Fruit fly (Drosophila melanogaster): ENCODE data around the gene CG31898.

CG31898 gene

DNA sequence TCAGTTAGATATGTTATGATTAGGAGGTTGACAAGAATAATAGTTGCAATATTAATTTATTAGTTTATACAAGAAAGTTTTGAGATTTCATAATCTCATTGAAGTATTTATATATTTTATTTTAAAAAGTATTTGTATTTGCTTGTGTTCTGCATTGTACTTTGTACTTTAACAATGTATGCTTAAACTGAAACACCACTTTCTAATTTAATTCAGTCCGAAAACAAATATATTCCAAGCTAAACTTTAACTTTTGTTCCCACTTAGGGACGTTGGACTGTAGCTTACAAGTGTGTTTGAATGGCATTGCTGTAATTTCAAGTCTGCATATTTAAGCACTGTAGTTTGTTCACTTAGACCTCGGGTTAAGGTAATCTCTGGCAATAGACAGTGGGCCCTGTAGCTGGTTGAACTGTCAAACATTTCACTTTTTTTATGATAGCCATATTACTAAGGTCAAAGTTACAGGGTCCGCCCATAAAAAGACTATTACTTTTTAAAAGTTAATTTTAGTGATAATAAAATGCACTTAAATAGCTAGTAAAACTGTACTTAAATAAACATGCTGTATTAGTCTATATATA lies 28.8 kb upstream of the CG31898 start:
- TF ChIP-seq CG8478 (optimal IDR thresholded peaks at IDR 0.05), result no peak
- no peak for TF ChIP-seq CTCF (optimal IDR thresholded peaks at IDR 0.05)

DNA sequence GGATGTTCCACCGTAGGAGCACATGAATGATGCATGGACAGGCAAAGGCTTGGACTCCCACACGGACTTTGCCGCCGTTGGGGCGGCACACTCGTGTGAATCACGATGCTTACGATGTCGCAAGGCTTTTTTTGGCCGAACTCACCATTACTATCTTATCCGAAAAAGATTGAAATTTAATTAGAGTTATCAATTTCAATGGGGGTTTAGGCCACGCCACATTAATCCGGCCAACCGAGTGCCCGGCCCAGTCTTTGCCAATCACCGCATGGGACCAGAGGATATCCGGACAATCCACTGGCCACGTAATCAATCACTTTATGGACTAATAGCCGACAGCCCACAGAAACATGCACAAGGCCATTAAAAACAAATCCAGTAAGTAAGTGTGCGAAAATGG lies 28.0 kb upstream of the CG31898 start:
- no peak for TF ChIP-seq CTCF (optimal IDR thresholded peaks at IDR 0.05)
- no peak for TF ChIP-seq CG8478 (optimal IDR thresholded peaks at IDR 0.05)

DNA sequence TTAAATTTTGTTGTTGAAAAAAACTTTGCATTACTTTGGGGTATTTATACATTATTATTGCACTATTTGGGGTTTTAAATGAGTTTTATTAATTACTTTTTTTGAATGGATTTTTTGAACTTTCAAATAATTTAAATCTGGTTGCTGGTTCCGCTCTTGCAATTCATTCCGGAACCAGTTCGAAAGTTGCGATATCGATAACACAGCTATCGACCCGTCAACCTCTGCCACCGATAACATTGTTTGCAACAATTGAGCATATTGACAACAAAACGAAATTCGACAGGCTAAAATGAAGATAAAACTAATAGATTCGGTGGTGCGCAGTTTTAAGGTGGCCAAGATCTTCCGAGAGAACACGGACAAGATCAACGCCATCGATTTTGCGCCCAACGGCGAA lies 26.0 kb upstream of the CG31898 start, which contains the start of gene Wdr82:
TSS of gene Wdr82 (plus strand) at position 227 of the 400 bp plus-strand sequence.
- no peak for TF ChIP-seq CG8478 (optimal IDR thresholded peaks at IDR 0.05)
- no peak for TF ChIP-seq CTCF (optimal IDR thresholded peaks at IDR 0.05)

DNA sequence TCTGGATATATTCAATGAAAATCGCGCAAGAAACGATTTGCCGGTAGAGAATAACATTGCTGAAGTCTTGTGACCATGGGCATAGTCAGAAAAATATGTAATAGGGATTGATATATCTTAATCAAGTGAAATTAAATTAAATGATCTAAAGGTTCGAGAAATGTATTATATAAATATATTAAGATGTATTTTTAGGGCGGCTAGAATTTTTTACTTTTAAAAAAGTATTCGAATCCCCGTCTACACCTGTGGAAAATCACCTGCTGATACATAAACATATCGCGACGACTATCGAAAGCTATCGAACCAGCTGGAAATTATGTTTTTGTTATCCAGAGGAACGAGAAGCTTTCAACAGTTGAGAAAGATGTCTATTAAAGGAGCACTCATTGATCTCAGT lies 23.5 kb upstream of the CG31898 start, which contains the start of the genes CG13390 and CG17294:
TSS of gene CG13390 (minus strand) at position 81 of the 400 bp plus-strand sequence.
TSS of gene CG17294 (plus strand) at position 319 of the 400 bp plus-strand sequence.
- no peak for TF ChIP-seq CG8478 (optimal IDR thresholded peaks at IDR 0.05)
- no peak for TF ChIP-seq CTCF (optimal IDR thresholded peaks at IDR 0.05)

DNA sequence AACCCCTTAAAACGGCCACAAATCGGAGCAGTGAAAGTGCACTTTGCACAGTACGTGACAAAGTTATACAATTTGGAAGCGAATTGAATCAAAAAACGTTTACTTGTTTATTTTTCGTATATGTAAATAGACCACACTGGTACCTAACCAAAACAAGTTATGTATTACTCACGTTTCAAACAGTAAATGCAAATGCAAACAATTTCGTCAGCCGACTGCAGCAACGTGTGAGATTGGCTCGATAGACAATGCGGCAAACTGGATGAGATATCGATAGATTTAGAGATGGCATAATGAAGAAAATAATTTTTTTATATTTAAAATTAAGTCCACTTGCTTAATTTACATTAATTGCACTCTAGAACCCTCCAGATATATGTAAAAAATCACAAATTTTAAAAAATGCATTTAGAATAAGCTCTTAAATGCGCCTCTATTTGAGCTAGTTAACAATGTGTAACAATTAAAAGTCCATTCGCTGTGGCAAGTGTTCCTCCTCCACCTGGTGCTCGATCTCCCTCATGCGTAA lies 18.6 kb upstream of the CG31898 start, which contains the start of gene AlaRS:
TSS of gene AlaRS (minus strand) at position 257 of the 529 bp plus-strand sequence.
- TF ChIP-seq CTCF (optimal IDR thresholded peaks at IDR 0.05) (no peak), CG8478 (optimal IDR thresholded peaks at IDR 0.05) (no peak)

DNA sequence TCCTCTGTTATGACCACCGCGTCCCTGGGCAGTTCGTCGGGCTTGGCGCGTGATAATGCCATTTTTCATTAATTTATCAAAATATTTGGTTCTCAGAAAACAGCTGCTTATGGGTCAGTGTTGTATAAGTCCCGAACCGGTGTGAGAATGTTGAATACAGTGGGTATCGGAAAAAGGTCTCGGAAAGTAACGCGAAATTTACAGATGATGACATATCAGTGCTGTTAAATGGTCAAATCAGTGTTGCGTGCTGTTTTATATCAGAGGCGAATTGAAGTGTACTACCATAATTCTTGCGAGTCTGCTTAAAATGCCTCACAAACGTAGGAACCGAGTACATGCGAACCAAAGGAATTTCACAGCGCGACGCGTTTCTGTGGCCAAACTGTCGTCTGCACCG lies 17.6 kb upstream of the CG31898 start, which contains the start of the genes CG13392 and Rcd4:
TSS of gene CG13392 (minus strand) at position 162 of the 400 bp plus-strand sequence.
TSS of gene Rcd4 (plus strand) at position 216 of the 400 bp plus-strand sequence.
- TF ChIP-seq CG8478 (optimal IDR thresholded peaks at IDR 0.05) (no peak), CTCF (optimal IDR thresholded peaks at IDR 0.05) (no peak)

DNA sequence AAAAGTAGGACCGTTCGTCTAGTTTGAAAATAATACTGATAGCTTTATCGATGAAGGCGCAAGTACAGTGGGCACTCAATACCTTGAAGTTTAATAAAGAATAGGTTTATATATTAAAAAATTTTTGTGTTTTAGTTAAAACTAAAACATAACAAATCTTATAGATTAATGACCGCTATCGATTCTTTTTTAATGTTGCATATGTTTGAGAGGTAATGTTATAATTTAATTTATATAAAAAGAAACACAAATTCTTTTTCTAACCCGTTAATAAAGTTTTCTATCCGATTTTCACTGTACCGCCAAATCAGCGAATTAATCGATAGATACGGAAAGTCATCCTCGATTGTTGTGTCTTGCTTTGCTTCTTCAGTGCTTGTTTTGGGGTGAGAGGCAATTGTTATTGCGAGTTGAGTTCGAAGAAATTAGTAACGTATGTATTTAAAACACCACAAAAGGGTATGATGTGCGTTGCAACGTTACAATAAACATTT lies 16.1 kb upstream of the CG31898 start, which contains the start of the genes Dad1 and CG13384:
TSS of gene Dad1 (minus strand) at position 30 of the 494 bp plus-strand sequence.
TSS of gene CG13384 (plus strand) at position 348 of the 494 bp plus-strand sequence.
- no peak for TF ChIP-seq CG8478 (optimal IDR thresholded peaks at IDR 0.05)
- no peak for TF ChIP-seq CTCF (optimal IDR thresholded peaks at IDR 0.05)

DNA sequence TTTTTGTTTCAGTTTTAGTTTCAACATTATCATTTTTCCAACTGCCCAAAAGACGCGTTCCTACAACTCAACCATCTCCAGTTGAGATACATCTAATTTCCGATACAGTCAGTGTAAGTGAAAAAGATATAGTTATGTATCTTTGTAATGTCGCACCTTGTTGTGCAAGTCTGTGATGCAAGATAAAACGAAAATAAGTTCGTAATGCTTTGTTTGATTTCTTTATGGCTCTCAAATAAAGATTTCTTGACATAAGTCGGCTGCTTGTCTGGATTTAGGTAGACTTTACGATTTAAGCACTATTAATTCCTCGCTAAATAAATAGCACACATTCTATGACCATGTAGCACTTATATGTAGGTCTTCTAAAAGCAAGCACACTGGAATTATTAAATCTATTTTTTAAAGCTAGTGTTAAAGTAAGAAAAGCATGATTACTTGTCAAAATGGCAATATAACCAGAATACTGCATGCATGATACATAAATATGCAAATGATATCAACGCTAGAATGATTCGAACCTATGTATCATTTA lies 15.2 kb upstream of the CG31898 start:
- TF ChIP-seq CTCF (optimal IDR thresholded peaks at IDR 0.05) (no peak), CG8478 (optimal IDR thresholded peaks at IDR 0.05) (no peak)

DNA sequence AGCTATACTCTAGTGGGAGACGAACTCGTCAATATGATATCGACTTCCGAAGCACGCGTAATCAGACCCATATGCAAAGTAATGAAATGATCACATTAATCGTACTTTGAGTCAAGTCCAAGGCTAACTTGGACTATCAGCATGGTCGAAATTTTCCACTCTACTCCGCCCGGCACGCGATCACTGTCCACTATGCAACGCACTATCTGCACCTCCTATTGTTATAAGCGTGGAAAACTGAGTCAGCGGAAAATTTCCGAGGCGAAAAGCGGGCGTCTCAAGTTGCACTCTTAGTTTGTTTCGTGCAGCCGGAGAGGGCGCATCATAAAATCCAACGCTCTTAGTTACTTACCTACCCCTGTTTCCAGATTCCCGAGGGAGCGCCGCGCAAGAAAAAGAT lies 14.4 kb upstream of the CG31898 start:
- TF ChIP-seq CTCF (optimal IDR thresholded peaks at IDR 0.05) (no peak), CG8478 (optimal IDR thresholded peaks at IDR 0.05) (no peak)

DNA sequence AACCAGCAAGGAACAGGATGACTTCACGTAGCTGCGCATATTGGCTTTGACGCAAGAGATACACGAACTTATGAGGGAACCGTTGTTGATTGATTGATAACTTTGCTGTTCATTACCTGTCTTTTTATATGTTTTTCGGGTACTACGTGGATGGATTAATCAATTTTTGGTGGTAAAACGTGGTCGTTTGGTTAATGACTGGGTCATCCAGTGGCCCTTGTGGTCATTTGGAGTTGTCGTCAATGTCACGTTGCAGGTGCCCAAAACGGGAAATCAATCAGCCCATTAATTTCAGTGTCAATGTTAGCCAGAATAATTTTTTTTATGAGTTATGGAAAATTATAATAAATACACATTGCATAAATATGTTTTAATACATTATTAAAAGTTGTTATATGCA lies 11.0 kb upstream of the CG31898 start, which contains the start of gene CG42819:
TSS of gene CG42819 (minus strand) at position 101 of the 400 bp plus-strand sequence.
- TF ChIP-seq CTCF (optimal IDR thresholded peaks at IDR 0.05) (no peak), CG8478 (optimal IDR thresholded peaks at IDR 0.05) (no peak)

DNA sequence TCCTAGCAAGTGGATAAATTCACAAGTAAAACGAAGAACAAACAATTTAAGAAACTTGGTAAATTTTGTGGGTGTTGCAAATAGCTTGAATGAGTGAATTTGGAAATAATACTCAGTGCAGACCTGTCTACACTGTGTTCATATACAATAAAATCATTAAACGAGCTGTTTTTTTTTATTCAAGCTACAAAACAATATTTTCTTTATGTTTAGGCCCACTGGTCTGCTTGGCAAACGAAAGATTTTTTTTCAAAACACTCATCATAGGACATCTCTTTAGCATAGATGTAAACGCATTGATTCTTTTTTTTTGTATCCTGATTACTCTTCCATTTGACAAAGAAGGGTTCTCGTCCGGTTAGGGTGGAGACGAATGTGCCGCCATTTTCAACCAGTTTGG lies 7.9 kb upstream of the CG31898 start, which contains the start of gene CG42820:
TSS of gene CG42820 (minus strand) at position 101 of the 400 bp plus-strand sequence.
- TF ChIP-seq CTCF (optimal IDR thresholded peaks at IDR 0.05) (no peak), CG8478 (optimal IDR thresholded peaks at IDR 0.05) (no peak)

DNA sequence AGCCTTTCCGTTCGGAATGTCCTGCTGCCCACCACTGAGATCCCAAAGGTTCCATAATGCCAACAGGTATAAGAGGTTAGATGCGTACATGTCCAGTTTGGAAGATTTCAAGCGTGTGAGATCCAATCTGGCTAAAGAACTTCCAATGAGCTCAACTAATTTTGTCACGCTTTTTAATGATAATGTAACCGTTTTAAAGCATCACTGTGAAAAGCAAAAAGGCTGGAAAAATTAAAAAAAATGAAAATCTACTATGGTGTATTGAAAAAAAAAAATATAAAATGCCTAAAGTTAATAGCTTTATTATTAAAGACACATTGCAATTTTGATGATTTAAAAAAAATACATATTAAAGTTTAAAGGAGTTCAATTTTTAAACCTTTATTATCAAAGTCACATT lies 7.1 kb upstream of the CG31898 start, which contains the start of gene Acp29AB:
TSS of gene Acp29AB (minus strand) at position 101 of the 400 bp plus-strand sequence.
- no peak for TF ChIP-seq CTCF (optimal IDR thresholded peaks at IDR 0.05)
- no peak for TF ChIP-seq CG8478 (optimal IDR thresholded peaks at IDR 0.05)

DNA sequence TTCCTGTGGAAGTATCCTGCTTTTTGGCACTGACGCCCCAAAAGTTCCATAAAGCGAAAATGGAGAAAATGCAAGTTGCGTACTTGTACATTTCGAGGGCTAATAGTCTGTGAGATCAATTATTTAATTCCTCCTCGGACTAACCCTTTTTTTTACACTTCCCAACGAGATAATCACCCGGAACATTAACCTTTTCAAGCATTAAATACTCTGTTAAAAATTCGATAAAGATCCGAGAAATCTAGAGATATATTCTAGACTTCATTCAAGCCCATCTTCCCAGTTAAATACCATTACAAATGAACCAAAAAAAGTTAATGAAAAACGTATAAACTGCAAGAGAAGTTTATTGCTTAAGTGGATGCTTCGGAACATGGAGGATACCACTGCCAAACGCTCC lies 6.0 kb upstream of the CG31898 start, which contains the start of gene lectin-29Ca:
TSS of gene lectin-29Ca (minus strand) at position 101 of the 400 bp plus-strand sequence.
- no peak for TF ChIP-seq CG8478 (optimal IDR thresholded peaks at IDR 0.05)
- TF ChIP-seq CTCF (optimal IDR thresholded peaks at IDR 0.05), result no peak

DNA sequence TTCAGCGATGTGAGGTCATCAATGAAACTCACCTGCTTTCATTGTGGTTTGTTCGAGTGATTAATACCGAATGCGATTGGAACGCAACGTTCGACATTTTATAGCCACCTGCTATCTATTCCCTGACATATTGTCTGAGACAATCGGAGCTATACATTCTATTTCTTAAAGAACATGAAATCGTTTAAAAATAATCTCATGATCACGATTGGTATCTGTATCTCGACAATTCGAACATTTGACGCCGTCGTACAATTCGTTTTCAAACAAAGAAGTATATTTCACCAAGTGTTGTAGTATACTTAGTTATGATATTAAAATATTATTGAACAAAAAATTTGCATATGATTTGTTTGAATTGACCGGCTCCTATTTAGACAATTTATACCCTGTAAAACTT lies 5.4 kb upstream of the CG31898 start, which contains the start of gene Peritrophin-15b:
TSS of gene Peritrophin-15b (minus strand) at position 101 of the 400 bp plus-strand sequence.
- no peak for TF ChIP-seq CTCF (optimal IDR thresholded peaks at IDR 0.05)
- TF ChIP-seq CG8478 (optimal IDR thresholded peaks at IDR 0.05), result no peak

All from S2 (cell line).